Fruit fly (Drosophila melanogaster) whole organism, embryonic: Measurements from ENCODE around the gene Mrp5.

Source experiments
- Aef1 ChIP-seq: fragments of 200-800 bp; sonication (Bioruptor generic); IDR thresholded peaks from 3 replicates; pipeline ENCODE4 v1.3.6; 2022; ENCODE audit warnings: missing biosample characterization, missing genetic modification characterization
- BEAF-32 ChIP-seq: fragments of 200-800 bp; sonication (Bioruptor generic); optimal IDR thresholded peaks from 3 replicates; lab custom pipeline; 2017; ENCODE audit warnings: missing biosample characterization, missing genetic modification characterization, mild to moderate bottlenecking, moderate library complexity, missing genetic modification reagents
- CG11560 ChIP-seq: fragments of 200-800 bp; sonication (Bioruptor generic); IDR thresholded peaks from 3 replicates; pipeline ENCODE4 v1.3.6; 2022; ENCODE audit warnings: missing biosample characterization, missing genetic modification characterization
- CG11723 ChIP-seq: fragments of 200-800 bp; sonication (Bioruptor generic); optimal IDR thresholded peaks from 2 replicates; lab custom pipeline; 2017; ENCODE audit warnings: missing biosample characterization, mild to moderate bottlenecking, missing genetic modification characterization
- CG12659 ChIP-seq: fragments of 200-800 bp; sonication (Bioruptor generic); optimal IDR thresholded peaks from 3 replicates; lab custom pipeline; 2017; ENCODE audit warnings: mild to moderate bottlenecking, missing biosample characterization, missing genetic modification reagents, missing genetic modification characterization
- CG13624 ChIP-seq: fragments of 200-800 bp; sonication (Bioruptor generic); optimal IDR thresholded peaks from 2 replicates; lab custom pipeline; 2016; ENCODE audit warnings: missing biosample characterization, missing genetic modification characterization
- CG14441 ChIP-seq: fragments of 200-800 bp; sonication (Bioruptor generic); IDR thresholded peaks from 2 replicates; pipeline ENCODE4 v1.3.6; 2022; ENCODE audit warnings: missing biosample characterization, missing genetic modification characterization
- CG15696 ChIP-seq: fragments of 200-800 bp; sonication (Bioruptor generic); optimal IDR thresholded peaks from 2 replicates; lab custom pipeline; 2019; ENCODE audit warnings: missing biosample characterization, mild to moderate bottlenecking, missing genetic modification characterization, moderate library complexity
- CG16779 ChIP-seq: fragments of 200-800 bp; sonication (Bioruptor generic); IDR thresholded peaks from 2 replicates; pipeline ENCODE4 v1.3.6; 2022; ENCODE audit warnings: missing biosample characterization, missing genetic modification characterization
- CG17829 ChIP-seq: fragments of 200-800 bp; optimal IDR thresholded peaks from 2 replicates; lab custom pipeline; 2019; ENCODE audit warnings: missing biosample characterization, mild to moderate bottlenecking, missing genetic modification characterization, moderate library complexity
- CG18011 ChIP-seq: fragments of 200-800 bp; sonication (Bioruptor generic); optimal IDR thresholded peaks from 2 replicates; lab custom pipeline; 2017; ENCODE audit warnings: missing biosample characterization, missing genetic modification characterization, mild to moderate bottlenecking, moderate library complexity, missing genotype
- CG18262 ChIP-seq: fragments of 200-800 bp; optimal IDR thresholded peaks from 3 replicates; lab custom pipeline; 2019; ENCODE audit warnings: missing biosample characterization, mild to moderate bottlenecking, missing genetic modification characterization, moderate library complexity
- CG18599 ChIP-seq: fragments of 200-800 bp; sonication (Bioruptor generic); optimal IDR thresholded peaks from 3 replicates; lab custom pipeline; 2017; ENCODE audit warnings: missing biosample characterization, missing genetic modification characterization, mild to moderate bottlenecking, moderate library complexity, missing genetic modification reagents
- CG2116 ChIP-seq: fragments of 200-800 bp; sonication (Bioruptor generic); optimal IDR thresholded peaks from 3 replicates; lab custom pipeline; 2018; ENCODE audit warnings: missing biosample characterization, mild to moderate bottlenecking, missing genetic modification characterization
- CG33557 ChIP-seq: fragments of 200-800 bp; sonication (Bioruptor generic); optimal IDR thresholded peaks from 2 replicates; lab custom pipeline; 2019; ENCODE audit warnings: missing biosample characterization, mild to moderate bottlenecking, missing genetic modification characterization, moderate library complexity
- CG4404 ChIP-seq: fragments of 200-800 bp; sonication (Bioruptor generic); IDR thresholded peaks from 2 replicates; pipeline ENCODE4 v1.3.6; 2022; ENCODE audit warnings: missing biosample characterization, missing genetic modification characterization
- CG6254 ChIP-seq: fragments of 200-800 bp; sonication (Bioruptor generic); optimal IDR thresholded peaks from 3 replicates; lab custom pipeline; 2017; ENCODE audit warnings: mild to moderate bottlenecking, missing biosample characterization, missing genetic modification reagents, missing genetic modification characterization
- CG6683 ChIP-seq: fragments of 200-800 bp; sonication (Bioruptor generic); optimal IDR thresholded peaks from 2 replicates; lab custom pipeline; 2017; ENCODE audit warnings: missing biosample characterization, mild to moderate bottlenecking, missing genetic modification characterization, missing genetic modification reagents
- CG7839 ChIP-seq: fragments of 200-800 bp; sonication (Bioruptor generic); optimal IDR thresholded peaks from 3 replicates; lab custom pipeline; 2018; ENCODE audit warnings: missing biosample characterization, mild to moderate bottlenecking, missing genetic modification characterization, moderate library complexity
- CG8924 ChIP-seq: fragments of 200-800 bp; optimal IDR thresholded peaks from 3 replicates; lab custom pipeline; 2019; ENCODE audit warnings: missing biosample characterization, mild to moderate bottlenecking, missing genetic modification characterization, moderate library complexity
- D19B ChIP-seq: fragments of 200-800 bp; sonication (Bioruptor generic); optimal IDR thresholded peaks from 2 replicates; lab custom pipeline; 2017; ENCODE audit warnings: missing biosample characterization, mild to moderate bottlenecking, missing genetic modification characterization
- Dip3 ChIP-seq: fragments of 200-800 bp; sonication (Bioruptor generic); optimal IDR thresholded peaks from 3 replicates; lab custom pipeline; 2016; ENCODE audit warnings: missing biosample characterization, missing genetic modification characterization
- Hand ChIP-seq: fragments of 200-800 bp; sonication (Bioruptor generic); optimal IDR thresholded peaks from 2 replicates; lab custom pipeline; 2017; ENCODE audit warnings: mild to moderate bottlenecking, missing biosample characterization, missing genetic modification reagents, missing genetic modification characterization
- Jarid2 ChIP-seq: fragments of 200-800 bp; sonication (Bioruptor generic); optimal IDR thresholded peaks from 3 replicates; lab custom pipeline; 2017; ENCODE audit warnings: mild to moderate bottlenecking, missing biosample characterization, missing genetic modification reagents, missing genetic modification characterization
- MTF-1 ChIP-seq: fragments of 200-800 bp; sonication (Bioruptor generic); optimal IDR thresholded peaks from 2 replicates; lab custom pipeline; 2018; ENCODE audit warnings: missing biosample characterization, mild to moderate bottlenecking, missing genetic modification characterization, borderline replicate concordance
- Mad ChIP-seq: fragments of 200-800 bp; sonication (Bioruptor generic); optimal IDR thresholded peaks from 2 replicates; lab custom pipeline; 2016; ENCODE audit warnings: missing biosample characterization, missing genetic modification characterization
- Med ChIP-seq: fragments of 200-800 bp; sonication (Bioruptor generic); peaks from one replicate; lab custom pipeline; 2016; ENCODE audit warnings: missing biosample characterization, missing genetic modification characterization, mild to moderate bottlenecking, inconsistent platforms, moderate library complexity
- Meics ChIP-seq: fragments of 200-800 bp; sonication (Bioruptor generic); optimal IDR thresholded peaks from 2 replicates; lab custom pipeline; 2017; ENCODE audit warnings: missing biosample characterization, mild to moderate bottlenecking, missing genetic modification characterization
- Nf-YB ChIP-seq: fragments of 200-800 bp; sonication (Bioruptor generic); optimal IDR thresholded peaks from 3 replicates; lab custom pipeline; 2019; ENCODE audit warnings: missing biosample characterization, mild to moderate bottlenecking, missing genetic modification characterization, moderate library complexity
- Oli ChIP-seq: fragments of 200-800 bp; sonication (Bioruptor generic); optimal IDR thresholded peaks from 2 replicates; lab custom pipeline; 2018; ENCODE audit warnings: missing biosample characterization, mild to moderate bottlenecking, missing genetic modification characterization, moderate library complexity
- Poxn ChIP-seq: fragments of 200-800 bp; sonication (Bioruptor generic); IDR thresholded peaks from 2 replicates; pipeline ENCODE4 v1.3.6; 2022; ENCODE audit warnings: missing biosample characterization, missing genetic modification characterization
- Sox102F ChIP-seq: fragments of 200-800 bp; sonication (Bioruptor generic); optimal IDR thresholded peaks from 2 replicates; lab custom pipeline; 2018; ENCODE audit warnings: missing biosample characterization, mild to moderate bottlenecking, missing genetic modification characterization, moderate library complexity
- Sry-δ ChIP-seq: fragments of 200-800 bp; sonication (Bioruptor generic); optimal IDR thresholded peaks from 2 replicates; lab custom pipeline; 2016; ENCODE audit warnings: missing biosample characterization, missing genetic modification characterization
- Ssrp ChIP-seq: fragments of 200-800 bp; sonication (Bioruptor generic); optimal IDR thresholded peaks from 2 replicates; lab custom pipeline; 2018; ENCODE audit warnings: missing biosample characterization, mild to moderate bottlenecking, missing genetic modification characterization, moderate library complexity
- ab ChIP-seq: fragments of 200-800 bp; sonication (Bioruptor generic); optimal IDR thresholded peaks from 2 replicates; lab custom pipeline; 2016; ENCODE audit warnings: missing biosample characterization, missing genetic modification characterization
- abd-A ChIP-seq: fragments of 200-800 bp; sonication (Bioruptor generic); optimal IDR thresholded peaks from 3 replicates; lab custom pipeline; 2019; ENCODE audit warnings: missing biosample characterization, mild to moderate bottlenecking, missing genetic modification characterization, moderate library complexity
- bbx ChIP-seq: fragments of 200-800 bp; sonication (Bioruptor generic); IDR thresholded peaks from 2 replicates; pipeline ENCODE4 v1.3.6; 2022; ENCODE audit warnings: missing biosample characterization, missing genetic modification characterization; ENCODE audit not compliant: partially characterized antibody
- cad ChIP-seq: fragments of >200 bp; optimal IDR thresholded peaks from 2 replicates; lab custom pipeline; 2017; ENCODE audit warnings: missing biosample characterization, missing genetic modification characterization
- dan ChIP-seq: fragments of 200-800 bp; sonication (Bioruptor generic); IDR thresholded peaks from 2 replicates; pipeline ENCODE4 v1.3.6; 2022; ENCODE audit warnings: missing biosample characterization, missing genetic modification characterization
- dpn ChIP-seq, 2 experiments: fragments of 200-800 bp; sonication (Bioruptor generic); optimal IDR thresholded peaks; 3 replicates each; lab custom pipeline; 2016; ENCODE audit warnings: missing biosample characterization in 2 of 2, missing genetic modification characterization in 2 of 2
- gro ChIP-seq: fragments of 200-800 bp; sonication (Bioruptor generic); optimal IDR thresholded peaks from 2 replicates; lab custom pipeline; 2016; ENCODE audit warnings: missing biosample characterization, missing genetic modification characterization
- hth ChIP-seq: fragments of >200 bp; optimal IDR thresholded peaks from 2 replicates; lab custom pipeline; 2017; ENCODE audit warnings: inconsistent platforms
- lov ChIP-seq, 2 experiments: fragments of 200-800 bp in 1 of 2; fragments of >200 bp in 1 of 2; sonication (Bioruptor generic) in 1 of 2; IDR thresholded peaks in 1 of 2; optimal IDR thresholded peaks in 1 of 2; 2 replicates in 1 of 2; 3 replicates in 1 of 2; pipeline versions ENCODE4 v1.3.6 to Lab custom; 2017 to 2022; ENCODE audit warnings: missing biosample characterization in 1 of 2, missing genetic modification characterization in 1 of 2
- odd ChIP-seq: fragments of 200-800 bp; sonication (Bioruptor generic); optimal IDR thresholded peaks from 2 replicates; lab custom pipeline; 2017; ENCODE audit warnings: missing biosample characterization, mild to moderate bottlenecking, missing genetic modification characterization
- org-1 ChIP-seq: fragments of 200-800 bp; sonication (Bioruptor generic); optimal IDR thresholded peaks from 2 replicates; lab custom pipeline; 2017; ENCODE audit warnings: missing biosample characterization, missing genetic modification characterization
- pan ChIP-seq, 4 experiments: fragments of >200 bp in 3 of 4; fragments of 200-800 bp in 1 of 4; sonication (Bioruptor generic) in 1 of 4; optimal IDR thresholded peaks in 3 of 4; IDR thresholded peaks in 1 of 4; 2 replicates each; pipeline versions ENCODE4 v1.3.6 to Lab custom; 2017 to 2022; ENCODE audit warnings: missing biosample characterization in 2 of 4, missing genetic modification characterization in 2 of 4, mixed read lengths in 1 of 4
- phol ChIP-seq: fragments of 200-800 bp; sonication (Bioruptor generic); optimal IDR thresholded peaks from 3 replicates; lab custom pipeline; 2018; ENCODE audit warnings: missing biosample characterization, mild to moderate bottlenecking, missing genetic modification characterization, moderate library complexity
- sd ChIP-seq: fragments of 200-800 bp; sonication (Bioruptor generic); optimal IDR thresholded peaks from 3 replicates; lab custom pipeline; 2018; ENCODE audit warnings: missing biosample characterization, mild to moderate bottlenecking, missing genetic modification characterization, moderate library complexity
- ttk ChIP-seq: fragments of 200-800 bp; sonication (Bioruptor generic); IDR thresholded peaks from 2 replicates; pipeline ENCODE4 v2.1.2; 2022; ENCODE audit warnings: missing biosample characterization, missing genetic modification characterization
- zf30C ChIP-seq: fragments of 200-800 bp; sonication (Bioruptor generic); optimal IDR thresholded peaks from 3 replicates; lab custom pipeline; 2018; ENCODE audit warnings: missing biosample characterization, mild to moderate bottlenecking, missing genetic modification characterization

Gene Mrp5

dm6 chr3R:19824480-19824879, 51.0 kb downstream of the Mrp5 start (continued):
- TF ChIP-seq Hand (no peak), Med (peak; percentile 51), dan (no peak), CG18011 (no peak), hth (lab: Kevin White, UChicago) (no peak), Dip3 (GFP tag; lab: Kevin White, UChicago) (no peak), CG11723 (GFP tag; lab: Kevin White, UChicago) (no peak), Aef1 (GFP tag; lab: Robert Waterston, UW) (no peak), Oli (tag; lab: Kevin White, UChicago) (peak; percentile 24), cad (GFP tag; lab: Kevin White, UChicago) (no peak), CG13624 (GFP tag; lab: Kevin White, UChicago) (no peak), CG4404 (GFP tag; lab: Robert Waterston, UW) (no peak), ttk (GFP tag; lab: Robert Waterston, UW) (no peak), phol (tag; lab: Kevin White, UChicago) (peak; percentile 4), CG17829 (tag; lab: Kevin White, UChicago) (no peak), Mad (GFP tag; lab: Kevin White, UChicago) (no peak), lov (optimal IDR thresholded peaks at IDR 0.05; lab: Kevin White, UChicago) (no peak), lov (GFP tag; IDR thresholded peaks at IDR 0.05; lab: Robert Waterston, UW) (no peak), Nf-YB (no peak), gro (GFP tag; lab: Kevin White, UChicago) (no peak), abd-A (tag; lab: Kevin White, UChicago) (no peak), MTF-1 (no peak), CG6254 (GFP tag; lab: Kevin White, UChicago) (no peak), CG12659 (GFP tag; lab: Kevin White, UChicago) (peak; percentile 29), CG2116 (GFP tag; lab: Kevin White, UChicago) (no peak), sd (peak; percentile 80), dpn (GFP tag; optimal IDR thresholded peaks at IDR 0.05; lab: Kevin White, UChicago) (no peak), Poxn (no peak), Jarid2 (GFP tag; lab: Kevin White, UChicago) (no peak), pan (optimal IDR thresholded peaks at IDR 0.05; lab: Kevin White, UChicago) (no peak), pan (GFP tag; optimal IDR thresholded peaks at IDR 0.05 in 1 of 2, IDR thresholded peaks at IDR 0.05 in 1 of 2) (no peak), Ssrp (tag; lab: Kevin White, UChicago) (peak; percentile 39), BEAF-32 (GFP tag; lab: Kevin White, UChicago) (no peak), Sry-δ (no peak), Meics (GFP tag; lab: Kevin White, UChicago) (no peak), Sox102F (GFP tag; lab: Kevin White, UChicago) (peak; percentile 24), CG7839 (tag; lab: Kevin White, UChicago) (peak; percentile 37), CG8924 (tag; lab: Kevin White, UChicago) (peak; percentile 7), D19B (no peak), ab (no peak), CG16779 (GFP tag; lab: Robert Waterston, UW) (no peak), odd (GFP tag; lab: Kevin White, UChicago) (no peak), CG14441 (GFP tag; lab: Robert Waterston, UW) (no peak), zf30C (GFP tag; lab: Kevin White, UChicago) (no peak), CG33557 (GFP tag; lab: Kevin White, UChicago) (no peak), org-1 (no peak), CG11560 (tag; lab: Robert Waterston, UW) (no peak), CG18262 (tag; lab: Kevin White, UChicago) (peak; percentile 18), CG6683 (no peak), CG15696 (no peak), bbx (GFP tag; lab: Robert Waterston, UW) (no peak), CG18599 (no peak)
